Fruit fly (Drosophila melanogaster) whole organism, embryonic: ENCODE measurements around the gene hfp.
A peak's percentile ranks its signal among the peaks of the same experiment; 100 is the strongest.

Source experiments
- Abd-B ChIP-seq: fragments of 200-800 bp; sonication (Bioruptor generic); optimal IDR thresholded peaks from 2 replicates; lab custom pipeline; 2018; ENCODE audit warnings: missing biosample characterization, mild to moderate bottlenecking, missing genetic modification characterization, moderate library complexity
- Antp ChIP-seq: fragments of 200-800 bp; sonication (Bioruptor generic); optimal IDR thresholded peaks from 3 replicates; lab custom pipeline; 2016; ENCODE audit warnings: missing biosample characterization, missing genetic modification characterization
- B-H2 ChIP-seq: fragments of 200-800 bp; sonication (Bioruptor generic); optimal IDR thresholded peaks from 2 replicates; lab custom pipeline; 2018; ENCODE audit warnings: missing biosample characterization, mild to moderate bottlenecking, missing genetic modification characterization
- Bteb2 ChIP-seq: fragments of 200-800 bp; sonication (Bioruptor generic); optimal IDR thresholded peaks from 2 replicates; lab custom pipeline; 2016; ENCODE audit warnings: missing biosample characterization, missing genetic modification characterization
- CG11695 ChIP-seq: fragments of 200-800 bp; sonication (Bioruptor generic); IDR thresholded peaks from 3 replicates; pipeline ENCODE4 v1.3.6; 2022; ENCODE audit warnings: missing biosample characterization, missing genetic modification characterization
- CG14710 ChIP-seq: fragments of 200-800 bp; sonication (Bioruptor generic); optimal IDR thresholded peaks from 3 replicates; lab custom pipeline; 2019; ENCODE audit warnings: missing biosample characterization, mild to moderate bottlenecking, missing genetic modification characterization, moderate library complexity
- CG14860 ChIP-seq: fragments of 200-800 bp; sonication (Bioruptor generic); IDR thresholded peaks from 3 replicates; pipeline ENCODE4 v1.3.6; 2022; ENCODE audit warnings: missing biosample characterization, missing genetic modification characterization; ENCODE audit not compliant: partially characterized antibody
- CG16779 ChIP-seq: fragments of 200-800 bp; sonication (Bioruptor generic); IDR thresholded peaks from 2 replicates; pipeline ENCODE4 v1.3.6; 2022; ENCODE audit warnings: missing biosample characterization, missing genetic modification characterization
- CG16813 ChIP-seq: fragments of 200-800 bp; sonication (Bioruptor generic); IDR thresholded peaks from 3 replicates; pipeline ENCODE4 v1.3.6; 2022; ENCODE audit warnings: missing biosample characterization, missing genetic modification characterization; ENCODE audit not compliant: partially characterized antibody
- CG16815 ChIP-seq: fragments of 200-800 bp; sonication (Bioruptor generic); optimal IDR thresholded peaks from 3 replicates; lab custom pipeline; 2017; ENCODE audit warnings: missing biosample characterization, mild to moderate bottlenecking, missing genetic modification characterization
- CG17612 ChIP-seq: fragments of 200-800 bp; sonication (Bioruptor generic); IDR thresholded peaks from 2 replicates; pipeline ENCODE4 v1.3.6; 2022; ENCODE audit warnings: missing biosample characterization, missing genetic modification characterization
- CG18476 ChIP-seq: fragments of 200-800 bp; sonication (Bioruptor generic); optimal IDR thresholded peaks from 2 replicates; lab custom pipeline; 2016; ENCODE audit warnings: missing biosample characterization, mild to moderate bottlenecking, missing genetic modification characterization
- CG2202 ChIP-seq: fragments of 200-800 bp; sonication (Bioruptor generic); optimal IDR thresholded peaks from 2 replicates; lab custom pipeline; 2018; ENCODE audit warnings: missing biosample characterization, mild to moderate bottlenecking, missing genetic modification characterization
- CG30431 ChIP-seq: fragments of 200-800 bp; sonication (Bioruptor generic); optimal IDR thresholded peaks from 2 replicates; lab custom pipeline; 2017; ENCODE audit warnings: missing biosample characterization, missing genetic modification characterization
- CG7372 ChIP-seq: fragments of 200-800 bp; sonication (Bioruptor generic); IDR thresholded peaks from 2 replicates; pipeline ENCODE4 v1.3.6; 2022; ENCODE audit warnings: missing biosample characterization, missing genetic modification characterization
- CkIIα-i1 ChIP-seq: fragments of 200-800 bp; sonication (Bioruptor generic); IDR thresholded peaks from 2 replicates; pipeline ENCODE4 v1.3.6; 2022; ENCODE audit warnings: missing biosample characterization, missing genetic modification characterization
- CrebB ChIP-seq: fragments of 200-800 bp; sonication (Bioruptor generic); optimal IDR thresholded peaks from 3 replicates; lab custom pipeline; 2018; ENCODE audit warnings: missing biosample characterization, mild to moderate bottlenecking, missing genetic modification characterization
- Dbx ChIP-seq: fragments of 200-800 bp; sonication (Bioruptor generic); IDR thresholded peaks from 3 replicates; pipeline ENCODE4 v1.3.6; 2022; ENCODE audit warnings: missing biosample characterization, missing genetic modification characterization
- Deaf1 ChIP-seq: fragments of 200-800 bp; optimal IDR thresholded peaks from 3 replicates; lab custom pipeline; 2019; ENCODE audit warnings: missing biosample characterization, mild to moderate bottlenecking, missing genetic modification characterization, moderate library complexity
- Dll ChIP-seq: fragments of 200-800 bp; sonication (Bioruptor generic); IDR thresholded peaks from 4 replicates; pipeline ENCODE4 v1.3.6; 2022; ENCODE audit warnings: missing biosample characterization, missing genetic modification characterization; ENCODE audit not compliant: partially characterized antibody
- HLH4C ChIP-seq: fragments of 200-800 bp; sonication (Bioruptor generic); IDR thresholded peaks from 3 replicates; pipeline ENCODE4 v1.3.6; 2022; ENCODE audit warnings: missing biosample characterization, missing genetic modification characterization; ENCODE audit not compliant: partially characterized antibody
- Hr39 ChIP-seq: fragments of >200 bp; optimal IDR thresholded peaks from 2 replicates; lab custom pipeline; 2017
- Usf ChIP-seq: fragments of 200-800 bp; sonication (Bioruptor generic); optimal IDR thresholded peaks from 2 replicates; lab custom pipeline; 2017; ENCODE audit warnings: missing genotype, missing biosample characterization, missing genetic modification characterization
- chif ChIP-seq, 2 experiments: fragments of 200-800 bp; sonication (Bioruptor generic); optimal IDR thresholded peaks; 3 replicates each; lab custom pipeline; 2016; ENCODE audit warnings: missing biosample characterization in 2 of 2, missing genetic modification characterization in 2 of 2
- croc ChIP-seq: fragments of 200-800 bp; sonication (Bioruptor generic); conservative IDR thresholded peaks from 3 replicates; pipeline ENCODE4 v1.3.6; 2022; ENCODE audit warnings: missing biosample characterization, missing genetic modification characterization
- crol ChIP-seq: fragments of 200-800 bp; sonication (Bioruptor generic); IDR thresholded peaks from 2 replicates; pipeline ENCODE4 v1.3.6; 2022; ENCODE audit warnings: missing biosample characterization, missing genetic modification characterization
- ems ChIP-seq: fragments of 200-800 bp; sonication (Bioruptor generic); optimal IDR thresholded peaks from 3 replicates; lab custom pipeline; 2016; ENCODE audit warnings: missing biosample characterization, missing genetic modification characterization
- fd102C ChIP-seq: fragments of 200-800 bp; sonication (Bioruptor generic); optimal IDR thresholded peaks from 2 replicates; lab custom pipeline; 2018; ENCODE audit warnings: missing biosample characterization, mild to moderate bottlenecking, missing genetic modification characterization, moderate library complexity
- fd3F ChIP-seq: fragments of 200-800 bp; sonication (Bioruptor generic); optimal IDR thresholded peaks from 2 replicates; lab custom pipeline; 2018; ENCODE audit warnings: missing biosample characterization, mild to moderate bottlenecking, missing genetic modification characterization, moderate library complexity
- hbn ChIP-seq: fragments of 200-800 bp; sonication (Bioruptor generic); IDR thresholded peaks from 2 replicates; pipeline ENCODE4 v1.3.6; 2022; ENCODE audit warnings: missing biosample characterization, missing genetic modification characterization; ENCODE audit not compliant: partially characterized antibody
- insv ChIP-seq, 2 experiments: fragments of 200-800 bp; sonication (Bioruptor generic); optimal IDR thresholded peaks; 3 replicates each; lab custom pipeline; 2016 to 2018; ENCODE audit warnings: missing biosample characterization in 2 of 2, missing genetic modification characterization in 2 of 2
- inv ChIP-seq: fragments of 200-800 bp; sonication (Bioruptor generic); IDR thresholded peaks from 2 replicates; pipeline ENCODE4 v1.3.6; 2022; ENCODE audit warnings: missing biosample characterization, missing genetic modification characterization; ENCODE audit not compliant: partially characterized antibody
- klu ChIP-seq: fragments of 200-800 bp; sonication (Bioruptor generic); IDR thresholded peaks from 2 replicates; pipeline ENCODE4 v1.3.6; 2022; ENCODE audit warnings: missing biosample characterization, missing genetic modification characterization
- mld ChIP-seq: fragments of 200-800 bp; sonication (Bioruptor generic); IDR thresholded peaks from 3 replicates; pipeline ENCODE4 v1.3.6; 2022; ENCODE audit warnings: missing biosample characterization, missing genetic modification characterization; ENCODE audit not compliant: partially characterized antibody
- nerfin-2 ChIP-seq: fragments of 200-800 bp; sonication (Bioruptor generic); IDR thresholded peaks from 2 replicates; pipeline ENCODE4 v1.3.6; 2022; ENCODE audit warnings: missing biosample characterization, missing genetic modification characterization; ENCODE audit not compliant: partially characterized antibody
- onecut ChIP-seq: fragments of 200-800 bp; sonication (Bioruptor generic); IDR thresholded peaks from 2 replicates; pipeline ENCODE4 v1.3.6; 2022; ENCODE audit warnings: missing biosample characterization, missing genetic modification characterization
- pum ChIP-seq: fragments of 200-800 bp; sonication (Bioruptor generic); optimal IDR thresholded peaks from 2 replicates; lab custom pipeline; 2016; ENCODE audit warnings: missing biosample characterization, missing genetic modification characterization
- seq ChIP-seq: fragments of 200-800 bp; sonication (Bioruptor generic); IDR thresholded peaks from 2 replicates; pipeline ENCODE4 v1.3.6; 2022; ENCODE audit warnings: missing biosample characterization, missing genetic modification characterization
- sim ChIP-seq: fragments of 200-800 bp; sonication (Bioruptor generic); IDR thresholded peaks from 2 replicates; pipeline ENCODE4 v1.3.6; 2022; ENCODE audit warnings: missing biosample characterization, missing genetic modification characterization
- sisA ChIP-seq: fragments of 200-800 bp; sonication (Bioruptor generic); IDR thresholded peaks from 2 replicates; pipeline ENCODE4 v1.3.6; 2022; ENCODE audit warnings: missing biosample characterization, missing genetic modification characterization
- sr ChIP-seq: fragments of 200-800 bp; sonication (Bioruptor generic); IDR thresholded peaks from 3 replicates; pipeline ENCODE4 v1.3.6; 2022; ENCODE audit warnings: missing biosample characterization, missing genetic modification characterization
- tll ChIP-seq, 2 experiments: fragments of 200-800 bp in 1 of 2; fragments of >200 bp in 1 of 2; sonication (Bioruptor generic) in 1 of 2; optimal IDR thresholded peaks; 2 replicates each; lab custom pipeline; 2017 to 2019; ENCODE audit warnings: missing biosample characterization in 2 of 2, missing genetic modification characterization in 2 of 2, mild to moderate bottlenecking in 1 of 2, moderate library complexity in 1 of 2
- zen ChIP-seq: fragments of 200-800 bp; sonication (Bioruptor generic); optimal IDR thresholded peaks from 3 replicates; lab custom pipeline; 2018; ENCODE audit warnings: missing biosample characterization, mild to moderate bottlenecking, missing genetic modification characterization, moderate library complexity

hfp gene

dm6 chr3L:1477319-1477718 is 25.1 kb downstream of the hfp start, which contains the start of gene robl62A:
Gene robl62A (plus strand): TSS chr3L:1477619.
- TF ChIP-seq croc (GFP tag; lab: Robert Waterston, UW) (no peak), sim (GFP tag; lab: Robert Waterston, UW) (no peak), CG11695 (GFP tag; lab: Robert Waterston, UW) (no peak), seq (no peak), chif (GFP tag; optimal IDR thresholded peaks at IDR 0.05; lab: Kevin White, UChicago) (no peak), Dbx (GFP tag; lab: Robert Waterston, UW) (no peak), ems (no peak), Bteb2 (GFP tag; lab: Kevin White, UChicago) (no peak), CG30431 (GFP tag; lab: Kevin White, UChicago) (no peak), Hr39 (no peak), Deaf1 (tag; lab: Kevin White, UChicago) (no peak), mld (GFP tag; lab: Robert Waterston, UW) (no peak), CG2202 (tag; lab: Kevin White, UChicago) (no peak), CG17612 (GFP tag; lab: Robert Waterston, UW) (no peak), fd102C (GFP tag; lab: Kevin White, UChicago) (no peak), fd3F (GFP tag; lab: Kevin White, UChicago) (no peak), CkIIα-i1 (GFP tag; lab: Robert Waterston, UW) (no peak), CG18476 (GFP tag; lab: Kevin White, UChicago) (no peak)

dm6 chr3L:1475157-1475556 is 27.2 kb downstream of the hfp start, which contains the start of gene Ptp61F:
Gene Ptp61F (minus strand): TSS chr3L:1475257.
- TF ChIP-seq tll (GFP tag; optimal IDR thresholded peaks at IDR 0.05; lab: Kevin White, UChicago) (no peak), crol (GFP tag; lab: Robert Waterston, UW) (0 out of 2 replicates have a peak, but pooled peaks have one; percentile 0), CG14710 (tag; lab: Kevin White, UChicago) (peak; percentile 48)

DNA sequence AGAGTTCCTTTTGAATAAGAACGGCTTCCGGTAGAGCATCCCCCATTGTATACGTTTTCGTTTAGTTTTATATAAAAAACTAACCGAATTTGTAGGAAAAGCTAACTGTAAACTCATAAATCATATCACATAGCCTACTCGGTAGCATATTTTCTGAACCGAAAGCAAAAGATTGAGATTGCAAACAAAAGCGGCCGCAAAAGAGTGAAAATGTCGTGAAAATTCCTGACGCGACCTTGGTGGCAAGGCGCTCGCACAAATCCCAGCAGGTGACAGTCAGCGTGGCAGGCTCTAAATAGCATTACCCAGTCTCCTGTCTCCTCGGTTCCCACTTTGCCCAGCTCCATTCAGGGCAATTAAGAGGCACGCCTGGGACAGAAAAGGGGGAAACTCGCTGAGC is 30.4 kb downstream of the hfp start, which contains the start of gene Naa30B:
Naa30B (minus strand) TSS at position 101 of the 400 bp plus-strand sequence.
- TF ChIP-seq zen (tag; lab: Kevin White, UChicago): peak; percentile 17
- TF ChIP-seq hbn (GFP tag; lab: Robert Waterston, UW): no peak

- TF ChIP-seq sr (GFP tag; lab: Robert Waterston, UW) (no peak), zen (tag; lab: Kevin White, UChicago) (peak; percentile 94), CG7372 (GFP tag; lab: Robert Waterston, UW) (no peak), klu (GFP tag; lab: Robert Waterston, UW) (0 out of 2 replicates have a peak, but pooled peaks have one; percentile 17)
- TF ChIP-seq, all 482 proteins: peak for 2
Measured at dm6 chr3L:1471037-1471436, 31.4 kb downstream of the hfp start.

DNA sequence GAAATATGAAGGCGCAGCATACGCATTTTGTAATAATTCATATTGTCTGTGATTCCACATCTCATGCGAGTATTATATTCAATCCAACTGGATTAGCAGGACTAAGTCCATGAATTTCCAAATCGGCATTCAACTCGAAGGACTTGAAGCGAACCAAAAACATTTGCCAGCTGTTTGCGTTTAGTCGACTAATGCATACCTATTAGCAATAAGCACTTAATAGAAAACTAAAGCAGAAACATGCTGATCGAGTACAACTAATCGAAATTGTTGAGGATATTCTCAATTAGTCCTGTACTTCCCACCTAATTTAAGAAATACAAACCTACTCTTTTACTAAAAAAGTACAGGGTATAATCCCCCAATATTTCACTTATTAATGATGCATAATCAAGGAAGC is 33.1 kb downstream of the hfp start:
- TF ChIP-seq nerfin-2 (GFP tag; lab: Robert Waterston, UW) (peak; percentile 21; the same call in 1 of the 2 replicates), B-H2 (no peak), CG18476 (GFP tag; lab: Kevin White, UChicago) (no peak), pum (GFP tag; lab: Kevin White, UChicago) (no peak), CG14860 (GFP tag; lab: Robert Waterston, UW) (0 out of 3 replicates have a peak, but pooled peaks have one; percentile 28), Antp (no peak), Abd-B (GFP tag; lab: Kevin White, UChicago) (no peak), CrebB (tag; lab: Kevin White, UChicago) (no peak), Usf (GFP tag; lab: Kevin White, UChicago) (no peak), CG16813 (peak; percentile 59), CG16815 (GFP tag; lab: Kevin White, UChicago) (no peak), onecut (GFP tag; lab: Robert Waterston, UW) (no peak), CG11695 (GFP tag; lab: Robert Waterston, UW) (no peak), Dll (GFP tag; lab: Robert Waterston, UW) (no peak), HLH4C (GFP tag; lab: Robert Waterston, UW) (peak; percentile 51), insv (GFP tag; optimal IDR thresholded peaks at IDR 0.05; lab: Kevin White, UChicago) (no peak), CG16779 (no peak), inv (GFP tag; lab: Robert Waterston, UW) (peak; percentile 20; the same call in 1 of the 2 replicates), sisA (no peak)
